Worm (Caenorhabditis elegans) whole organism, L3 larva: Measurements from ENCODE around the gene T23B5.3.
"Not testable (repeated sequence)": the region's sequence is repeated elsewhere in the genome, so short reads cannot be mapped to it uniquely, and the experiment has no call there.

Source experiments
- R02D3.7 ChIP-seq: fragments of 150-350 bp; optimal IDR thresholded peaks from 2 replicates; lab custom pipeline; 2014; ENCODE audit warnings: missing biosample characterization, missing genetic modification characterization
- ama-1 ChIP-seq: fragments of 150-350 bp; optimal IDR thresholded peaks from 2 replicates; lab custom pipeline; 2018
- ceh-16 ChIP-seq: sonication (generic microtip); optimal IDR thresholded peaks from 2 replicates; lab custom pipeline; 2017; ENCODE audit warnings: missing biosample characterization, missing genetic modification characterization
- ceh-28 ChIP-seq: fragments of 150-350 bp; optimal IDR thresholded peaks from 2 replicates; lab custom pipeline; 2014; ENCODE audit warnings: missing biosample characterization, missing genetic modification reagents, missing genetic modification characterization
- ceh-82 ChIP-seq: fragments of 150-350 bp; optimal IDR thresholded peaks from 2 replicates; lab custom pipeline; 2014; ENCODE audit warnings: missing biosample characterization, missing genetic modification characterization
- egl-27 ChIP-seq: sonication (generic microtip); optimal IDR thresholded peaks from 4 replicates; lab custom pipeline; 2017; ENCODE audit warnings: missing biosample characterization, missing genetic modification reagents, missing genetic modification characterization
- egl-5 ChIP-seq: fragments of 150-350 bp; optimal IDR thresholded peaks from 2 replicates; lab custom pipeline; 2017; ENCODE audit warnings: missing biosample characterization, missing genetic modification reagents, missing genetic modification characterization, inconsistent platforms
- elt-1 ChIP-seq: fragments of 150-350 bp; optimal IDR thresholded peaks from 2 replicates; lab custom pipeline; 2014; ENCODE audit warnings: missing biosample characterization, missing genetic modification characterization
- elt-2 ChIP-seq: sonication (generic microtip); optimal IDR thresholded peaks from 2 replicates; lab custom pipeline; 2016; ENCODE audit warnings: missing genetic modification reagents, mild to moderate bottlenecking, missing genetic modification characterization, missing compliant biosample characterization
- elt-3 ChIP-seq, 3 experiments: fragments of 150-350 bp in 1 of 3; sonication (generic microtip) in 2 of 3; optimal IDR thresholded peaks; 2 replicates in 2 of 3; 4 replicates in 1 of 3; lab custom pipeline; 2014 to 2017; ENCODE audit warnings: missing biosample characterization in 3 of 3, missing genetic modification characterization in 3 of 3
- fkh-10 ChIP-seq: sonication (generic microtip); optimal IDR thresholded peaks from 2 replicates; lab custom pipeline; 2017; ENCODE audit warnings: missing biosample characterization, missing genetic modification reagents, missing genetic modification characterization
- fkh-2 ChIP-seq: fragments of 150-350 bp; optimal IDR thresholded peaks from 2 replicates; lab custom pipeline; 2014; ENCODE audit warnings: missing biosample characterization, missing genetic modification reagents, missing genetic modification characterization
- fos-1 ChIP-seq: fragments of 150-350 bp; optimal IDR thresholded peaks from 2 replicates; lab custom pipeline; 2014; ENCODE audit warnings: missing biosample characterization, missing genetic modification characterization
- hmg-11 ChIP-seq: sonication (generic microtip); optimal IDR thresholded peaks from 2 replicates; lab custom pipeline; 2016; ENCODE audit warnings: missing genetic modification characterization, missing compliant biosample characterization
- jun-1 ChIP-seq: fragments of 150-350 bp; optimal IDR thresholded peaks from 2 replicates; lab custom pipeline; 2014; ENCODE audit warnings: missing biosample characterization, missing genetic modification reagents, missing genetic modification characterization
- lin-15B ChIP-seq: fragments of 150-350 bp; optimal IDR thresholded peaks from 2 replicates; lab custom pipeline; 2014; ENCODE audit warnings: missing biosample characterization, missing genetic modification characterization
- lin-39 ChIP-seq: fragments of 150-350 bp; optimal IDR thresholded peaks from 2 replicates; lab custom pipeline; 2018; ENCODE audit warnings: missing biosample characterization, missing genetic modification reagents, missing genetic modification characterization
- mdl-1 ChIP-seq: fragments of 150-350 bp; optimal IDR thresholded peaks from 2 replicates; lab custom pipeline; 2014; ENCODE audit warnings: missing biosample characterization, missing genetic modification characterization
- mml-1 ChIP-seq: fragments of 150-350 bp; sonication (generic microtip); optimal IDR thresholded peaks from 3 replicates; lab custom pipeline; 2014; ENCODE audit warnings: missing biosample characterization, missing genetic modification characterization
- nfya-1 ChIP-seq: sonication (generic microtip); optimal IDR thresholded peaks from 2 replicates; lab custom pipeline; 2017; ENCODE audit warnings: missing genetic modification characterization, mild to moderate bottlenecking, missing compliant biosample characterization, antibody characterized with exemption, moderate library complexity; ENCODE audit not compliant: insufficient read depth
- nhr-11 ChIP-seq: fragments of 150-350 bp; optimal IDR thresholded peaks from 2 replicates; lab custom pipeline; 2014; ENCODE audit warnings: missing biosample characterization, missing genetic modification characterization
- nhr-23 ChIP-seq: fragments of 150-350 bp; optimal IDR thresholded peaks from 2 replicates; lab custom pipeline; 2014; ENCODE audit warnings: missing biosample characterization, missing genetic modification reagents, missing genetic modification characterization
- nhr-237 ChIP-seq: fragments of 150-350 bp; optimal IDR thresholded peaks from 2 replicates; lab custom pipeline; 2014; ENCODE audit warnings: missing biosample characterization, missing genetic modification characterization
- nhr-43 ChIP-seq: sonication (generic microtip); optimal IDR thresholded peaks from 2 replicates; lab custom pipeline; 2016; ENCODE audit warnings: mild to moderate bottlenecking, missing genetic modification characterization, missing compliant biosample characterization; ENCODE audit not compliant: poor library complexity, severe bottlenecking
- pqm-1 ChIP-seq: fragments of 150-350 bp; optimal IDR thresholded peaks from 2 replicates; lab custom pipeline; 2017; ENCODE audit warnings: missing biosample characterization, missing genetic modification characterization, inconsistent platforms
- sea-2 ChIP-seq: fragments of 150-350 bp; sonication (generic microtip); optimal IDR thresholded peaks from 4 replicates; lab custom pipeline; 2014; ENCODE audit warnings: missing biosample characterization, missing genetic modification reagents, missing genetic modification characterization
- snpc-4 ChIP-seq: fragments of 150-350 bp; optimal IDR thresholded peaks from 2 replicates; lab custom pipeline; 2014; ENCODE audit warnings: missing biosample characterization, missing genetic modification characterization
- tbx-2 ChIP-seq: sonication (generic microtip); optimal IDR thresholded peaks from 2 replicates; lab custom pipeline; 2016; ENCODE audit warnings: mild to moderate bottlenecking, missing genetic modification characterization, missing compliant biosample characterization
- unc-39 ChIP-seq: sonication (generic microtip); optimal IDR thresholded peaks from 4 replicates; lab custom pipeline; 2017; ENCODE audit warnings: missing biosample characterization, missing genetic modification characterization
- ztf-4 ChIP-seq: fragments of 150-350 bp; optimal IDR thresholded peaks from 2 replicates; lab custom pipeline; 2014; ENCODE audit warnings: missing biosample characterization, missing genetic modification characterization

T23B5.3 gene

DNA sequence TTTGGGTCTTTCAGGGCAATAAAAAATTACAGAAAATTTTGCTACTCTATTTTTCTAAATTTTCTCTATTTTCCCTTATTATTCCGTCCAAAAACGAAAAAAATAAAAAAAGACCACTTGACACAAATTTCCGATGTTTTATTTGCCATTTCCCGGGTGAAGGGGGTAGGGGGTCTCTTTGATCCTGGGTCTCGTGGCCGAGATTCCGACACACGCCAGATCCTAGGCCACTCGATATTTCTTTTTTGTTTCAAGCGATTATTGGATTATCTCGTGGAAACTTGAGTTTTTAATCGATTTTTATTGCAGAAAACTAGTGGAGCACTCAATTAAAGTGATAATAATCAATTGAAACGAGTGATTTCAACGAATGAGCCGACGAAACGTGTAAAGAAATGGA is 35.4 kb upstream of the T23B5.3 start, which contains the start of the genes wdfy-3 and C26H9A.4:
Gene wdfy-3, plus strand, starts transcription at position 308 of the 400 bp plus-strand sequence.
Gene C26H9A.4, plus strand, starts transcription at position 317 of the 400 bp plus-strand sequence.
- peak; percentile 35 for TF ChIP-seq lin-15B
- TF ChIP-seq ceh-16 (tag; lab: Kevin White, UChicago), result no peak
- no peak for TF ChIP-seq egl-5 (tag; lab: Kevin White, UChicago)
- peak; percentile 11 for TF ChIP-seq nfya-1 (tag; lab: Kevin White, UChicago)
- TF ChIP-seq hmg-11 (tag; lab: Kevin White, UChicago), result peak; percentile 45
- no peak for TF ChIP-seq R02D3.7 (tag; lab: Kevin White, UChicago)
- no peak for TF ChIP-seq fos-1
- TF ChIP-seq snpc-4 (tag; lab: Kevin White, UChicago), result peak; percentile 3

DNA sequence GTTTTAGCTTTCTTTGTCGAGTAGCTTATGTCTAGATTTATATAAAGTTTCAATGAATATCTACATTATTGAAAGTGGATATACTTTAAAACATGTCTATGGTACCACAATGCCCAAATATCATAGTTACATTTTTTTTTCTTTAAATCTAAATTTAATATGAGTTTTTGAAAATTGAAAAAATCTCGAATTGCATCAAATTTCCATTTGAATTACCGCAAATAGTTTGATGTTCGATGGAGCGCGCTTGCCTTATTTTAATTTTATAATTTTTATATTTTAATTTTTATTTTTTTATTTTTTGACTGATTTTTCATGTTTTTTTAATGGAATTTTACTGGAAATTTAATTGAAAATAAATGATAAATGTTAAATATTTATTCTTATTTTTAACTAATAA is 13.8 kb upstream of the T23B5.3 start, which contains the start of gene T23B5.4:
Gene T23B5.4, plus strand, starts transcription at position 301 of the 400 bp plus-strand sequence.
- TF ChIP-seq fos-1 (no peak), jun-1 (tag; lab: Kevin White, UChicago) (no peak), egl-27 (no peak), fkh-2 (tag; lab: Kevin White, UChicago) (no peak), tbx-2 (tag; lab: Kevin White, UChicago) (no peak), sea-2 (GFP tag; lab: Kevin White, UChicago) (no peak), ceh-28 (tag; lab: Kevin White, UChicago) (no peak), egl-5 (tag; lab: Kevin White, UChicago) (no peak), ama-1 (lab: Kevin White, UChicago) (no peak)

DNA sequence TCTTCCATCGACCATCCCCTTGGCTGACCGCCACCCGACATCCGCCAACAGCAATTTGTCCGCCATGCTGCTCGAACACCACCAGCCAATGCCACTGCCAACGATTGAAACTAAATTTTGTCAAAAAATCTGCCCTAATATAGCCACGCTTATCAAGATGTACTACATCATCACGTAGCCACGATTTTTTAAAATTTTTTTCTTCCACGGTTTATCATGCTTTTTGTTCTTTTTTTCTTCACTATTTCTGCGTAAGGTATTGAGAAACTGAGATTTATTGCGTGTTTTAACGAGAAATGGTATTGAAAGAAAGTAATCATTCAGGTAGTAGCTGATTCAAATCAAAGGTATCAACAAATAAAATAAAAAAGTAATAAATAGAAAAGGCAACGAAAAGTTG is 11.3 kb upstream of the T23B5.3 start, which contains the start of gene T23B5.6:
Gene T23B5.6, minus strand, starts transcription at position 101 of the 400 bp plus-strand sequence.
- not testable (repeated sequence) for TF ChIP-seq elt-3 (tag; optimal IDR thresholded peaks at IDR 0.05; lab: Kevin White, UChicago); pqm-1; jun-1 (tag; lab: Kevin White, UChicago)
- TF ChIP-seq, all 47 proteins: peak for 0; not testable (repeated sequence) for 47

DNA sequence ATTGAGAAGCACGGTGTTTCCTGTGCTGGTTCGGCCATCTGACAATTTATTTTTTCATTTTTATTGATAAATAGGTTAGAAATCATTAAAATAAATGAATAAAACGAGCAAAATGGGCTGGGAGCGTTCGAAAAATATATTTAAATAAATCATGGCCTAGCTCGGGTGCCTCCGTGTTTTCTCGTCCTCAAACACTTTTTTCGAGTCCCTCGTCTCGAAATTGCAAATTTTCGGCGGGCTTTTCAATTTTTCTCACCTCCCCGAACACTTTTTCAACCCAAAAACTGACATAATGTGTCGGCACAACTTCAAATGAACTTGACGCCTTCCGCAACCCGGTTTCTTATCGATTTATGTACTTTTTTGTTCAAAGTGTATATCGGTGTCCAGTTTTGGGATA is 4.1 kb upstream of the T23B5.3 start, which contains the start of gene prmt-9:
Gene prmt-9, minus strand, starts transcription at position 38 of the 400 bp plus-strand sequence.
- TF ChIP-seq nhr-11 (tag; lab: Kevin White, UChicago), result no peak
- TF ChIP-seq nfya-1 (tag; lab: Kevin White, UChicago), result peak; percentile 36
- no peak for TF ChIP-seq ceh-82 (tag; lab: Kevin White, UChicago)
- peak; percentile 36 for TF ChIP-seq lin-39 (tag; lab: Kevin White, UChicago)
- TF ChIP-seq egl-5 (tag; lab: Kevin White, UChicago), result no peak
- no peak for TF ChIP-seq egl-27
- TF ChIP-seq lin-15B, result peak; percentile 54
- TF ChIP-seq ztf-4, result no peak
- TF ChIP-seq fos-1, result no peak

DNA sequence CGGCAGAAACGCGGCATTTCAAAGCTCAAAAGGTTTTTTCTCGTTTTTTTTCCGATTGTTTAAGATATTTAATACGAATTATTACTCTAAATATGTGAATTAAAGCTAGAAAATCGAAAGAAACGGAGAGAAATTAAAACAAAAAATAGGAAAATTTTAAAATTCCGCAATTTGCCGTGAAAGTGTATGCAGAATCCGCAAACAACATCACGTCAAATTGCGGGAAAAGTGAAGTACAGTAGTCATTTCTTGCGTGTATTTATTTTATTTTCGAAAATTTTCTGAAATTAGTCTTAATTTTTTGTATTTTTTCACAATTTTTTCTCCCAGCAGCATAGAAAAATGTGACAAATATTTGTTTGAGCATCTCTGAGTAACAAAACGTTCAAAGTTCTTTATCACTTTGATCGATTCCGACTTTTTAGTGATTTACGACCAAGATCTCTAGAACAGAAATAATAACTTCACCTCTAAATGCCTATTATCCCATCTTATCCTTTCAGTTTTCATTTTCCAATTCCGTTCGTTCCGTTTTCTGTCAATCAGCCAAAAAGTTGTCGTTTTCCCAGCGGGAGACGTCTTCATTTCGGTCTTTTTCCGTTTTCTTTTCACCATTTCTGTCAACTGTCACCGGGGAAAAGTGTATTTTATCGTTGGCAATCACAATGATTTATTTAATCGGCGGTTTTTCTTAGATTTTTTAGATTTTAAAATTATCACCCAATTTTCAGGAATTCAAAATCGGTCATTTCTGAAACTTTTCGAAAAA is 3.5 kb upstream of the T23B5.3 start:
- TF ChIP-seq fkh-10 (GFP tag; lab: Kevin White, UChicago), result no peak
- no peak for TF ChIP-seq nhr-43 (tag; lab: Kevin White, UChicago)
- no peak for TF ChIP-seq elt-2 (tag; lab: Kevin White, UChicago)
- no peak for TF ChIP-seq unc-39 (tag; lab: Kevin White, UChicago)
- no peak for TF ChIP-seq ceh-82 (tag; lab: Kevin White, UChicago)
- TF ChIP-seq elt-1 (tag; lab: Kevin White, UChicago), result no peak
- no peak for TF ChIP-seq fos-1
- TF ChIP-seq snpc-4 (tag; lab: Kevin White, UChicago), result no peak
- no peak for TF ChIP-seq ceh-28 (tag; lab: Kevin White, UChicago)
- no peak for TF ChIP-seq mml-1 (tag; lab: Kevin White, UChicago)
- TF ChIP-seq jun-1 (tag; lab: Kevin White, UChicago), result no peak
- TF ChIP-seq ztf-4, result no peak
- TF ChIP-seq tbx-2 (tag; lab: Kevin White, UChicago), result no peak

DNA sequence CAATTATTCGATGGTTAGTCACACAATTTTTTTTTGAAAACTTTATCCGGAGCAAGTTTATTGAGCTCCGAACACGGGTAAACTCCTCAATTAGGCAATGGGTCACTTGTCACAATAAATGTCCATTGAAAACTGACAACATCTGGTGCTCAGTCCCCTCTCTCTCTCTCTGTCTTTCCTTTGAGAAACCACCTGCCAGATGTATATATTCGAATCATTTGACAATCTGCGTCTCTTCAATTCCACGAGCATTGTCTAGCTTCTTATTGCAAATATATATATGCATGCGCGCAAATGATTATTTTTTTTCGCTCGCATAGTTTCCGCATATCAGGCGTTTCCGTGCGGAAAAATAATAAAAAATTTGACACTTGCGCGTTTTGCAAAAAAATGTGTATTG is 2.6 kb upstream of the T23B5.3 start:
- no peak for TF ChIP-seq nhr-237 (tag; lab: Kevin White, UChicago)
- no peak for TF ChIP-seq mdl-1 (tag; lab: Kevin White, UChicago)
- TF ChIP-seq pqm-1, result no peak
- no peak for TF ChIP-seq sea-2 (GFP tag; lab: Kevin White, UChicago)
- TF ChIP-seq nhr-23 (tag; lab: Kevin White, UChicago), result no peak
- TF ChIP-seq, all 47 proteins: peak for 0
